Fruit fly (Drosophila melanogaster) whole organism, embryonic: ENCODE results near the gene CG10470.
A peak's percentile ranks its signal among the peaks of the same experiment; 100 is the strongest.

Experiments used
- Aef1 ChIP-seq: fragments of 200-800 bp; sonication (Bioruptor generic); IDR thresholded peaks from 3 replicates; pipeline ENCODE4 v1.3.6; 2022; ENCODE audit warnings: missing biosample characterization, missing genetic modification characterization
- C15 ChIP-seq: fragments of 200-800 bp; sonication (Bioruptor generic); IDR thresholded peaks from 3 replicates; pipeline ENCODE4 v1.3.6; 2022; ENCODE audit warnings: missing biosample characterization, missing genetic modification characterization
- CG10209 ChIP-seq: fragments of 200-800 bp; sonication (Bioruptor generic); optimal IDR thresholded peaks from 3 replicates; lab custom pipeline; 2017; ENCODE audit warnings: missing biosample characterization, mild to moderate bottlenecking, missing genetic modification characterization, missing genetic modification reagents
- CG10543 ChIP-seq: fragments of 200-800 bp; sonication (Bioruptor generic); optimal IDR thresholded peaks from 3 replicates; lab custom pipeline; 2017; ENCODE audit warnings: missing biosample characterization, mild to moderate bottlenecking, missing genetic modification characterization, moderate library complexity
- CG10565 ChIP-seq: fragments of 200-800 bp; sonication (Bioruptor generic); optimal IDR thresholded peaks from 3 replicates; lab custom pipeline; 2016; ENCODE audit warnings: missing biosample characterization, mild to moderate bottlenecking, missing genetic modification characterization
- CG11695 ChIP-seq: fragments of 200-800 bp; sonication (Bioruptor generic); IDR thresholded peaks from 3 replicates; pipeline ENCODE4 v1.3.6; 2022; ENCODE audit warnings: missing biosample characterization, missing genetic modification characterization
- CG14441 ChIP-seq: fragments of 200-800 bp; sonication (Bioruptor generic); IDR thresholded peaks from 2 replicates; pipeline ENCODE4 v1.3.6; 2022; ENCODE audit warnings: missing biosample characterization, missing genetic modification characterization
- CG15479 ChIP-seq: fragments of 200-800 bp; sonication (Bioruptor generic); optimal IDR thresholded peaks from 3 replicates; lab custom pipeline; 2019; ENCODE audit warnings: missing biosample characterization, mild to moderate bottlenecking, missing genetic modification characterization, moderate library complexity
- CG17328 ChIP-seq: fragments of 200-800 bp; sonication (Bioruptor generic); IDR thresholded peaks from 2 replicates; pipeline ENCODE4 v1.3.6; 2022; ENCODE audit warnings: missing biosample characterization, missing genetic modification characterization
- CG2712 ChIP-seq: fragments of 200-800 bp; optimal IDR thresholded peaks from 3 replicates; lab custom pipeline; 2019; ENCODE audit warnings: missing biosample characterization, mild to moderate bottlenecking, missing genetic modification characterization, moderate library complexity
- CG30020 ChIP-seq: fragments of 200-800 bp; optimal IDR thresholded peaks from 2 replicates; lab custom pipeline; 2019; ENCODE audit warnings: missing biosample characterization, mild to moderate bottlenecking, missing genetic modification characterization, moderate library complexity
- CG4730 ChIP-seq: fragments of 200-800 bp; sonication (Bioruptor generic); IDR thresholded peaks from 2 replicates; pipeline ENCODE4 v1.3.6; 2022; ENCODE audit warnings: missing biosample characterization, missing genetic modification characterization
- CG4820 ChIP-seq: fragments of 200-800 bp; sonication (Bioruptor generic); optimal IDR thresholded peaks from 3 replicates; lab custom pipeline; 2016; ENCODE audit warnings: missing biosample characterization, missing genetic modification characterization
- CG5245 ChIP-seq: fragments of 200-800 bp; sonication (Bioruptor generic); optimal IDR thresholded peaks from 3 replicates; lab custom pipeline; 2016; ENCODE audit warnings: missing biosample characterization, missing genetic modification characterization
- CG6272 ChIP-seq: fragments of 200-800 bp; sonication (Bioruptor generic); IDR thresholded peaks from 2 replicates; pipeline ENCODE4 v1.3.6; 2022; ENCODE audit warnings: missing biosample characterization, missing genetic modification characterization
- CG7556 ChIP-seq: fragments of 200-800 bp; sonication (Bioruptor generic); optimal IDR thresholded peaks from 2 replicates; lab custom pipeline; 2017; ENCODE audit warnings: missing biosample characterization, mild to moderate bottlenecking, missing genetic modification characterization
- CG7786 ChIP-seq: fragments of 200-800 bp; sonication (Bioruptor generic); optimal IDR thresholded peaks from 2 replicates; lab custom pipeline; 2016; ENCODE audit warnings: missing biosample characterization, missing genetic modification characterization
- CG7839 ChIP-seq: fragments of 200-800 bp; sonication (Bioruptor generic); optimal IDR thresholded peaks from 3 replicates; lab custom pipeline; 2018; ENCODE audit warnings: missing biosample characterization, mild to moderate bottlenecking, missing genetic modification characterization, moderate library complexity
- CG9817 ChIP-seq: fragments of 200-800 bp; sonication (Bioruptor generic); optimal IDR thresholded peaks from 2 replicates; lab custom pipeline; 2018; ENCODE audit warnings: missing biosample characterization, mild to moderate bottlenecking, missing genetic modification characterization, moderate library complexity
- Camta ChIP-seq: fragments of 200-800 bp; sonication (Bioruptor generic); optimal IDR thresholded peaks from 2 replicates; lab custom pipeline; 2016; ENCODE audit warnings: missing biosample characterization, missing genetic modification characterization
- Deaf1 ChIP-seq: fragments of 200-800 bp; optimal IDR thresholded peaks from 3 replicates; lab custom pipeline; 2019; ENCODE audit warnings: missing biosample characterization, mild to moderate bottlenecking, missing genetic modification characterization, moderate library complexity
- Ets65A ChIP-seq: fragments of 200-800 bp; sonication (Bioruptor generic); peaks from one replicate; lab custom pipeline; 2016; ENCODE audit warnings: missing biosample characterization, missing genetic modification characterization
- H2.0 ChIP-seq: fragments of 200-800 bp; sonication (Bioruptor generic); IDR thresholded peaks from 2 replicates; pipeline ENCODE4 v1.3.6; 2022; ENCODE audit warnings: missing biosample characterization, missing genetic modification characterization
- Hey ChIP-seq: fragments of 200-800 bp; sonication (Bioruptor generic); optimal IDR thresholded peaks from 3 replicates; lab custom pipeline; 2018; ENCODE audit warnings: missing biosample characterization, mild to moderate bottlenecking, missing genetic modification characterization
- Hmr ChIP-seq: fragments of 200-800 bp; sonication (Bioruptor generic); optimal IDR thresholded peaks from 3 replicates; lab custom pipeline; 2017; ENCODE audit warnings: mild to moderate bottlenecking, missing biosample characterization, missing genetic modification reagents, missing genetic modification characterization
- Hr3 ChIP-seq: fragments of 200-800 bp; sonication (Bioruptor generic); optimal IDR thresholded peaks from 3 replicates; lab custom pipeline; 2016; ENCODE audit warnings: missing biosample characterization, missing genetic modification characterization
- Jarid2 ChIP-seq: fragments of 200-800 bp; sonication (Bioruptor generic); optimal IDR thresholded peaks from 3 replicates; lab custom pipeline; 2017; ENCODE audit warnings: mild to moderate bottlenecking, missing biosample characterization, missing genetic modification reagents, missing genetic modification characterization
- Lhr ChIP-seq: fragments of 200-800 bp; sonication (Bioruptor generic); optimal IDR thresholded peaks from 3 replicates; lab custom pipeline; 2017; ENCODE audit warnings: mild to moderate bottlenecking, missing biosample characterization, missing genetic modification reagents, missing genetic modification characterization
- Med ChIP-seq: fragments of 200-800 bp; sonication (Bioruptor generic); peaks from one replicate; lab custom pipeline; 2016; ENCODE audit warnings: missing biosample characterization, missing genetic modification characterization, mild to moderate bottlenecking, inconsistent platforms, moderate library complexity
- Meics ChIP-seq: fragments of 200-800 bp; sonication (Bioruptor generic); optimal IDR thresholded peaks from 2 replicates; lab custom pipeline; 2017; ENCODE audit warnings: missing biosample characterization, mild to moderate bottlenecking, missing genetic modification characterization
- Nf-YB ChIP-seq: fragments of 200-800 bp; sonication (Bioruptor generic); optimal IDR thresholded peaks from 3 replicates; lab custom pipeline; 2019; ENCODE audit warnings: missing biosample characterization, mild to moderate bottlenecking, missing genetic modification characterization, moderate library complexity
- Optix ChIP-seq: fragments of 200-800 bp; sonication (Bioruptor generic); IDR thresholded peaks from 3 replicates; pipeline ENCODE4 v1.3.6; 2022; ENCODE audit warnings: missing biosample characterization, missing genetic modification characterization
- Poxn ChIP-seq: fragments of 200-800 bp; sonication (Bioruptor generic); IDR thresholded peaks from 2 replicates; pipeline ENCODE4 v1.3.6; 2022; ENCODE audit warnings: missing biosample characterization, missing genetic modification characterization
- Rfx ChIP-seq: fragments of 200-800 bp; sonication (Bioruptor generic); IDR thresholded peaks from 2 replicates; pipeline ENCODE4 v1.3.6; 2022; ENCODE audit warnings: missing biosample characterization, missing genetic modification characterization
- Sry-δ ChIP-seq: fragments of 200-800 bp; sonication (Bioruptor generic); optimal IDR thresholded peaks from 2 replicates; lab custom pipeline; 2016; ENCODE audit warnings: missing biosample characterization, missing genetic modification characterization
- abd-A ChIP-seq: fragments of 200-800 bp; sonication (Bioruptor generic); optimal IDR thresholded peaks from 3 replicates; lab custom pipeline; 2019; ENCODE audit warnings: missing biosample characterization, mild to moderate bottlenecking, missing genetic modification characterization, moderate library complexity
- caup ChIP-seq: fragments of 200-800 bp; sonication (Bioruptor generic); optimal IDR thresholded peaks from 3 replicates; lab custom pipeline; 2017; ENCODE audit warnings: missing biosample characterization, mild to moderate bottlenecking, missing genetic modification characterization, moderate library complexity; ENCODE audit not compliant: severe bottlenecking
- chn ChIP-seq: fragments of 200-800 bp; sonication (Bioruptor generic); optimal IDR thresholded peaks from 2 replicates; lab custom pipeline; 2016; ENCODE audit warnings: missing biosample characterization, missing genetic modification characterization
- ci ChIP-seq: fragments of 200-800 bp; sonication (Bioruptor generic); IDR thresholded peaks from 3 replicates; pipeline ENCODE4 v1.3.6; 2022; ENCODE audit warnings: missing biosample characterization, missing genetic modification characterization
- danr ChIP-seq: fragments of 200-800 bp; sonication (Bioruptor generic); IDR thresholded peaks from 2 replicates; pipeline ENCODE4 v1.3.6; 2022; ENCODE audit warnings: missing biosample characterization, missing genetic modification characterization
- dysf ChIP-seq: fragments of 200-800 bp; sonication (Bioruptor generic); IDR thresholded peaks from 3 replicates; pipeline ENCODE4 v1.3.6; 2022; ENCODE audit warnings: missing biosample characterization, missing genetic modification characterization
- ewg ChIP-seq: fragments of 200-800 bp; sonication (Bioruptor generic); optimal IDR thresholded peaks from 3 replicates; lab custom pipeline; 2017; ENCODE audit warnings: mild to moderate bottlenecking, missing biosample characterization, missing genetic modification reagents, missing genetic modification characterization
- eyg ChIP-seq: fragments of 200-800 bp; sonication (Bioruptor generic); optimal IDR thresholded peaks from 3 replicates; lab custom pipeline; 2016; ENCODE audit warnings: missing biosample characterization, missing genetic modification characterization
- ham ChIP-seq: fragments of 200-800 bp; sonication (Bioruptor generic); IDR thresholded peaks from 2 replicates; pipeline ENCODE4 v1.3.6; 2022; ENCODE audit warnings: missing biosample characterization, missing genetic modification characterization
- klu ChIP-seq: fragments of 200-800 bp; sonication (Bioruptor generic); IDR thresholded peaks from 2 replicates; pipeline ENCODE4 v1.3.6; 2022; ENCODE audit warnings: missing biosample characterization, missing genetic modification characterization
- lmd ChIP-seq: fragments of 200-800 bp; sonication (Bioruptor generic); IDR thresholded peaks from 2 replicates; pipeline ENCODE4 v1.3.6; 2022; ENCODE audit warnings: missing biosample characterization, missing genetic modification characterization
- luna ChIP-seq: fragments of 200-800 bp; sonication (Bioruptor generic); optimal IDR thresholded peaks from 2 replicates; lab custom pipeline; 2016; ENCODE audit warnings: missing biosample characterization, missing genetic modification characterization
- oc ChIP-seq: fragments of 200-800 bp; sonication (Bioruptor generic); optimal IDR thresholded peaks from 2 replicates; lab custom pipeline; 2018; ENCODE audit warnings: missing biosample characterization, mild to moderate bottlenecking, missing genetic modification characterization, moderate library complexity
- pan ChIP-seq, 4 experiments: fragments of >200 bp in 3 of 4; fragments of 200-800 bp in 1 of 4; sonication (Bioruptor generic) in 1 of 4; optimal IDR thresholded peaks in 3 of 4; IDR thresholded peaks in 1 of 4; 2 replicates each; pipeline versions ENCODE4 v1.3.6 to Lab custom; 2017 to 2022; ENCODE audit warnings: missing biosample characterization in 2 of 4, missing genetic modification characterization in 2 of 4, mixed read lengths in 1 of 4
- slbo ChIP-seq: fragments of 200-800 bp; sonication (Bioruptor generic); IDR thresholded peaks from 2 replicates; pipeline ENCODE4 v1.3.6; 2022; ENCODE audit warnings: missing biosample characterization, missing genetic modification characterization
- sr ChIP-seq: fragments of 200-800 bp; sonication (Bioruptor generic); IDR thresholded peaks from 3 replicates; pipeline ENCODE4 v1.3.6; 2022; ENCODE audit warnings: missing biosample characterization, missing genetic modification characterization
- toy ChIP-seq: fragments of 200-800 bp; sonication (Bioruptor generic); IDR thresholded peaks from 2 replicates; pipeline ENCODE4 v1.3.6; 2022; ENCODE audit warnings: missing biosample characterization, missing genetic modification characterization
- vvl ChIP-seq: fragments of 200-800 bp; sonication (Bioruptor generic); IDR thresholded peaks from 2 replicates; pipeline ENCODE4 v1.3.6; 2022; ENCODE audit warnings: missing biosample characterization, missing genetic modification characterization

CG10470 gene

dm6 chr2L:19014881-19015366 lies 34.0 kb upstream of the CG10470 start (continued):
- TF ChIP-seq dysf (GFP tag; lab: Robert Waterston, UW) (no peak), oc (no peak), C15 (GFP tag; lab: Robert Waterston, UW) (no peak), Ets65A (GFP tag; lab: Kevin White, UChicago) (peak; percentile 44), caup (GFP tag; lab: Kevin White, UChicago) (no peak), Jarid2 (GFP tag; lab: Kevin White, UChicago) (no peak), CG4730 (GFP tag; lab: Robert Waterston, UW) (no peak), Rfx (GFP tag; lab: Robert Waterston, UW) (no peak), CG9817 (tag; lab: Kevin White, UChicago) (no peak), danr (no peak; the same call in 1 of the 2 replicates), Optix (GFP tag; lab: Robert Waterston, UW) (no peak), CG10565 (no peak), CG11695 (no peak), Aef1 (0 out of 3 replicates have a peak, but pooled peaks have one; percentile 2), Sry-δ (no peak), CG7786 (GFP tag; lab: Kevin White, UChicago) (no peak), CG30020 (tag; lab: Kevin White, UChicago) (no peak), CG7556 (GFP tag; lab: Kevin White, UChicago) (peak; percentile 53), H2.0 (no peak), Lhr (GFP tag; lab: Kevin White, UChicago) (no peak), Meics (GFP tag; lab: Kevin White, UChicago) (peak; percentile 40), Camta (GFP tag; lab: Kevin White, UChicago) (no peak), Deaf1 (tag; lab: Kevin White, UChicago) (peak; percentile 68), CG6272 (no peak), luna (GFP tag; lab: Kevin White, UChicago) (no peak), Hmr (GFP tag; lab: Kevin White, UChicago) (no peak), sr (GFP tag; lab: Robert Waterston, UW) (no peak), CG10543 (GFP tag; lab: Kevin White, UChicago) (no peak), lmd (GFP tag; lab: Robert Waterston, UW) (no peak), CG7839 (tag; lab: Kevin White, UChicago) (no peak), klu (GFP tag; lab: Robert Waterston, UW) (no peak), CG4820 (GFP tag; lab: Kevin White, UChicago) (no peak), chn (GFP tag; lab: Kevin White, UChicago) (no peak), CG2712 (tag; lab: Kevin White, UChicago) (no peak), Nf-YB (GFP tag; lab: Kevin White, UChicago) (no peak)

dm6 chr2L:19015628-19016027 lies 33.2 kb upstream of the CG10470 start:
- TF ChIP-seq Med, result peak; percentile 54
- TF ChIP-seq ci (GFP tag; lab: Robert Waterston, UW), result 0 out of 3 replicates have a peak, but pooled peaks have one; percentile 7
- no peak for TF ChIP-seq CG14441 (GFP tag; lab: Robert Waterston, UW)
- TF ChIP-seq Hr3 (GFP tag; lab: Kevin White, UChicago), result no peak
- no peak for TF ChIP-seq CG5245 (GFP tag; lab: Kevin White, UChicago)
- no peak for TF ChIP-seq vvl
- peak; percentile 91 for TF ChIP-seq abd-A (tag; lab: Kevin White, UChicago)
- TF ChIP-seq ewg (GFP tag; lab: Kevin White, UChicago), result no peak
- no peak for TF ChIP-seq pan (optimal IDR thresholded peaks at IDR 0.05; lab: Kevin White, UChicago)
- no peak for TF ChIP-seq pan (GFP tag; optimal IDR thresholded peaks at IDR 0.05 in 1 of 2, IDR thresholded peaks at IDR 0.05 in 1 of 2)
- no peak for TF ChIP-seq Poxn
- no peak for TF ChIP-seq CG10209 (GFP tag; lab: Kevin White, UChicago)
- peak; percentile 96 for TF ChIP-seq Hey (tag; lab: Kevin White, UChicago)
- no peak for TF ChIP-seq eyg (GFP tag; lab: Kevin White, UChicago)
- TF ChIP-seq danr, result no peak
- no peak for TF ChIP-seq CG17328 (GFP tag; lab: Robert Waterston, UW)
- TF ChIP-seq slbo (GFP tag; lab: Robert Waterston, UW), result no peak
- TF ChIP-seq toy, result no peak
- TF ChIP-seq ham, result no peak
- no peak for TF ChIP-seq CG15479 (GFP tag; lab: Kevin White, UChicago)
